Fruit fly (Drosophila melanogaster): ENCODE measurements around the gene msk.

The msk gene

DNA sequence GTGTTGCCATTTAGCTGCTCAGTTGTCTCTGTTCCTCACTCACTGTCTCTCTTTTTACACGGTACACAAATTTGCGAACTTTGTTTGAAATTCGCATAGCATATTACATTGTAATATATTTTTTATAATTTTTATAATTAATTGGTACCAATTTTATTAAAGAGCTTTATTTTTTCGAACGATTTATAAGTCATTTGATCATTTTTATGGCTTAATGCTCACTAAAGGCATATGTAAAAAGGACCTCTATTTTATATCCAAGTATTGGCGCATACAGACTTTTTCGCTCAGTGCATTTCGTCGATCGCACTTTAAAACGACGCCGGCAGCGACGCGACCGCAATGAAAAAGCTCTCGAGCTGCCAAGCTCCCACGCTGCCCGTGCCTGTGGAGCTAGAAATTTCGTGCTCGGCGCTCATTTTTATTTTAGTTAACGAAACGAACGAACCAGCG, 19.8 kb upstream of the msk start (continued):
- TF ChIP-seq Kr (GFP tag; optimal IDR thresholded peaks at IDR 0.05), result no peak
- TF ChIP-seq E2f2 (GFP tag; IDR thresholded peaks at IDR 0.05), result peak; percentile 79
- TF ChIP-seq sisA (GFP tag; IDR thresholded peaks at IDR 0.05), result peak; percentile 89
- TF ChIP-seq Nf-YA (GFP tag; IDR thresholded peaks at IDR 0.05), result peak; percentile 86
- TF ChIP-seq CG13894 (tag; optimal IDR thresholded peaks at IDR 0.05), result peak; percentile 97
- TF ChIP-seq sqz (GFP tag; optimal IDR thresholded peaks at IDR 0.05), result peak; percentile 55
- TF ChIP-seq Xbp1 (GFP tag; optimal IDR thresholded peaks at IDR 0.05), result peak; percentile 96
- peak; percentile 60 for TF ChIP-seq pb (GFP tag; optimal IDR thresholded peaks at IDR 0.05)
- peak; percentile 90 for TF ChIP-seq CG12942 (GFP tag; optimal IDR thresholded peaks at IDR 0.05)
- TF ChIP-seq ara (GFP tag; IDR thresholded peaks at IDR 0.05), result peak; percentile 69
- TF ChIP-seq disco-r (GFP tag; optimal IDR thresholded peaks at IDR 0.05), result peak; percentile 78
- TF ChIP-seq Hr78 (GFP tag; optimal IDR thresholded peaks at IDR 0.05), result peak in 1 of 2 experiments; percentile 61
- TF ChIP-seq stwl (tag; optimal IDR thresholded peaks at IDR 0.05), result no peak
- peak; percentile 83 for TF ChIP-seq Doc2 (GFP tag; IDR thresholded peaks at IDR 0.05)
- peak; percentile 69 for TF ChIP-seq CG1529 (GFP tag; optimal IDR thresholded peaks at IDR 0.05)
- TF ChIP-seq CG16815 (GFP tag; optimal IDR thresholded peaks at IDR 0.05), result peak; percentile 88
- TF ChIP-seq gem (tag; optimal IDR thresholded peaks at IDR 0.05), result peak; percentile 98
- TF ChIP-seq CG4707 (GFP tag; optimal IDR thresholded peaks at IDR 0.05), result peak; percentile 31
- TF ChIP-seq tgo (GFP tag; IDR thresholded peaks at IDR 0.05), result peak; percentile 95
- peak; percentile 80 for TF ChIP-seq fd96Cb (tag; optimal IDR thresholded peaks at IDR 0.05)
- peak; percentile 87 for TF ChIP-seq CG43689 (GFP tag; IDR thresholded peaks at IDR 0.05)
- TF ChIP-seq ssp (GFP tag; IDR thresholded peaks at IDR 0.05), result peak; percentile 84
- TF ChIP-seq Dref (GFP tag; IDR thresholded peaks at IDR 0.05), result no peak
- no peak for TF ChIP-seq TFAM (GFP tag; optimal IDR thresholded peaks at IDR 0.05)
- TF ChIP-seq Hmr (GFP tag; optimal IDR thresholded peaks at IDR 0.05), result peak; percentile 99
- TF ChIP-seq Fer2 (tag; optimal IDR thresholded peaks at IDR 0.05), result peak; percentile 90
- no peak; the same call in 1 of the 2 replicates for TF ChIP-seq bbx (GFP tag; IDR thresholded peaks at IDR 0.05; ENCODE audit: partially characterized antibody)
- peak; percentile 97 for TF ChIP-seq seq (GFP tag; IDR thresholded peaks at IDR 0.05)
- TF ChIP-seq Rfx (GFP tag; IDR thresholded peaks at IDR 0.05), result peak; percentile 98
- peak; percentile 94 for TF ChIP-seq CG6683 (GFP tag; optimal IDR thresholded peaks at IDR 0.05)
- TF ChIP-seq CG7839 (tag; optimal IDR thresholded peaks at IDR 0.05), result peak; percentile 97
- TF ChIP-seq zen2 (GFP tag; IDR thresholded peaks at IDR 0.05; ENCODE audit: partially characterized antibody), result no peak
- TF ChIP-seq Asciz (GFP tag; optimal IDR thresholded peaks at IDR 0.05), result peak; percentile 84
- TF ChIP-seq NC2α (GFP tag; optimal IDR thresholded peaks at IDR 0.05), result no peak
- peak; percentile 93 for TF ChIP-seq nmo (GFP tag; optimal IDR thresholded peaks at IDR 0.05)
- peak; percentile 69 for TF ChIP-seq CG8281 (tag; optimal IDR thresholded peaks at IDR 0.05)
- peak in 1 of 3 experiments; percentile 83 for TF ChIP-seq Stat92E (GFP tag; optimal IDR thresholded peaks at IDR 0.05)
- no peak for TF ChIP-seq CG6791 (GFP tag; IDR thresholded peaks at IDR 0.05; ENCODE audit: partially characterized antibody)
- no peak for TF ChIP-seq pita (GFP tag; optimal IDR thresholded peaks at IDR 0.05)
- TF ChIP-seq slbo (GFP tag; IDR thresholded peaks at IDR 0.05), result peak; percentile 98
- peak; percentile 14 for TF ChIP-seq Dp (GFP tag; optimal IDR thresholded peaks at IDR 0.05)
- no peak for TF ChIP-seq lov (optimal IDR thresholded peaks at IDR 0.05)
- TF ChIP-seq lov (GFP tag; IDR thresholded peaks at IDR 0.05), result peak; percentile 60; the same call in 1 of the 3 replicates
- peak; percentile 76 for TF ChIP-seq CG13123 (GFP tag; optimal IDR thresholded peaks at IDR 0.05)
- peak; percentile 91 for TF ChIP-seq oc (tag; optimal IDR thresholded peaks at IDR 0.05)
- TF ChIP-seq CG12236 (GFP tag; optimal IDR thresholded peaks at IDR 0.05), result peak; percentile 30
- TF ChIP-seq ash1 (GFP tag; optimal IDR thresholded peaks at IDR 0.05), result peak; percentile 52
- TF ChIP-seq CG5245 (GFP tag; optimal IDR thresholded peaks at IDR 0.05), result peak; percentile 74
- TF ChIP-seq CG34422 (GFP tag; IDR thresholded peaks at IDR 0.05), result peak; percentile 95
- TF ChIP-seq Hr51 (GFP tag; optimal IDR thresholded peaks at IDR 0.05), result peak; percentile 90 to 98

Data from whole organism, embryonic.